Fruit fly (Drosophila melanogaster): ENCODE measurements around the gene CG4558.

The CG4558 gene

DNA sequence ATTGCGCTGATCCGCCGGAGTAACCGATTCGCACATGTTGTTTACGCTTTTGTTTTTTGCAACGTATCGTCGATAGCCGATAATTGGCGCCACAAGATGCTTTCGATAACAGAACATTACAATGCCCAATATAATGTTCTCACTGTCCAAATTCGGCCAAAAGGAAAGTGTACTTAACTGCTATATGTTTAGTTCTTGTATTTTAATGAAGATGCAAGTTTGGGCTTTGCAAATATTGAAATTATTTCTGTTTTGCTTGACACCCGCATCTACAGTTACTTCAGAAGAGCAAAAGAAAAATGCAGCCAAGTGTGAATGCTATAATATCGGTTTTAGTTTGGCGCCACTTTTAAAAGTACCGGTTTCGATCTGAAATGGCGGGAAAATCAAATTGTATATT lies 3.0 kb downstream of the CG4558 start (continued):
- TF ChIP-seq CG12155 (GFP tag; optimal IDR thresholded peaks at IDR 0.05), result peak; percentile 90
- TF ChIP-seq Bdp1 (GFP tag; optimal IDR thresholded peaks at IDR 0.05), result peak; percentile 81
- TF ChIP-seq da (GFP tag; optimal IDR thresholded peaks at IDR 0.05), result peak; percentile 68
- peak; percentile 91 for TF ChIP-seq pnt (GFP tag; optimal IDR thresholded peaks at IDR 0.05)
- TF ChIP-seq Jarid2 (GFP tag; optimal IDR thresholded peaks at IDR 0.05), result peak; percentile 54
- peak; percentile 83 for TF ChIP-seq nerfin-1 (tag; optimal IDR thresholded peaks at IDR 0.05)
- no peak for TF ChIP-seq inv (GFP tag; IDR thresholded peaks at IDR 0.05; ENCODE audit: partially characterized antibody)
- TF ChIP-seq fd102C (GFP tag; optimal IDR thresholded peaks at IDR 0.05), result no peak
- peak; percentile 55; the same call in 1 of the 2 replicates for TF ChIP-seq chm (GFP tag; IDR thresholded peaks at IDR 0.05)
- TF ChIP-seq CG18764 (GFP tag; optimal IDR thresholded peaks at IDR 0.05), result peak; percentile 84
- TF ChIP-seq CG4424 (GFP tag; optimal IDR thresholded peaks at IDR 0.05), result peak; percentile 90
- TF ChIP-seq org-1 (GFP tag; optimal IDR thresholded peaks at IDR 0.05), result peak; percentile 86
- peak; percentile 98 for TF ChIP-seq sens (GFP tag)
- TF ChIP-seq CG11093 (GFP tag; IDR thresholded peaks at IDR 0.05), result peak; percentile 85
- TF ChIP-seq Sox102F (GFP tag; optimal IDR thresholded peaks at IDR 0.05), result peak; percentile 91
- no peak for TF ChIP-seq hth (optimal IDR thresholded peaks at IDR 0.05)
- peak; percentile 74 for TF ChIP-seq abd-A (tag; optimal IDR thresholded peaks at IDR 0.05)
- TF ChIP-seq CG12391 (tag; optimal IDR thresholded peaks at IDR 0.05), result peak; percentile 92
- peak; percentile 96 for TF ChIP-seq E2f2 (GFP tag; IDR thresholded peaks at IDR 0.05)
- TF ChIP-seq bowl (GFP tag; IDR thresholded peaks at IDR 0.05), result peak; percentile 12; the same call in 1 of the 2 replicates
- no peak; the same call in 1 of the 2 replicates for TF ChIP-seq amos (GFP tag; IDR thresholded peaks at IDR 0.05; ENCODE audit: partially characterized antibody)
- peak; percentile 90 for TF ChIP-seq CG17328 (GFP tag; IDR thresholded peaks at IDR 0.05)
- peak; percentile 92 for TF ChIP-seq ems (GFP tag; optimal IDR thresholded peaks at IDR 0.05)
- peak; percentile 96 for TF ChIP-seq ssp (GFP tag; IDR thresholded peaks at IDR 0.05)
- peak; percentile 80 for TF ChIP-seq ttk (GFP tag; IDR thresholded peaks at IDR 0.05)
- peak; percentile 82 for TF ChIP-seq croc (GFP tag; conservative IDR thresholded peaks at IDR 0.05)
- no peak for TF ChIP-seq Lpt (GFP tag; optimal IDR thresholded peaks at IDR 0.05)
- TF ChIP-seq CG30431 (GFP tag; optimal IDR thresholded peaks at IDR 0.05), result peak; percentile 85
- peak; percentile 69 for TF ChIP-seq tup (GFP tag; optimal IDR thresholded peaks at IDR 0.05)
- TF ChIP-seq CG3065 (GFP tag; optimal IDR thresholded peaks at IDR 0.05), result peak; percentile 62
- TF ChIP-seq cad (GFP tag; optimal IDR thresholded peaks at IDR 0.05), result no peak
- peak; percentile 91 for TF ChIP-seq CG6689 (GFP tag; IDR thresholded peaks at IDR 0.05)
- peak; percentile 85 for TF ChIP-seq Sox100B (GFP tag; optimal IDR thresholded peaks at IDR 0.05)
- no peak for TF ChIP-seq Gsc (GFP tag; IDR thresholded peaks at IDR 0.05)
- TF ChIP-seq hb (GFP tag; IDR thresholded peaks at IDR 0.05; ENCODE audit: partially characterized antibody), result no peak
- peak; percentile 71 for TF ChIP-seq CG8290 (GFP tag; optimal IDR thresholded peaks at IDR 0.05)
- TF ChIP-seq CG8290 (tag; optimal IDR thresholded peaks at IDR 0.05), result peak; percentile 37 to 96
- TF ChIP-seq NK7.1 (GFP tag; optimal IDR thresholded peaks at IDR 0.05), result peak; percentile 78
- TF ChIP-seq CG3726 (GFP tag; IDR thresholded peaks at IDR 0.05), result peak; percentile 80
- TF ChIP-seq HLH3B (GFP tag; IDR thresholded peaks at IDR 0.05), result peak; percentile 83
- peak; percentile 84 for TF ChIP-seq CG14050 (GFP tag; IDR thresholded peaks at IDR 0.05)
- TF ChIP-seq stc (GFP tag; IDR thresholded peaks at IDR 0.05), result peak; percentile 80
- TF ChIP-seq esg (GFP tag; conservative IDR thresholded peaks at IDR 0.05), result peak; percentile 83
- TF ChIP-seq fu2 (GFP tag; optimal IDR thresholded peaks at IDR 0.05), result peak; percentile 89
- peak; percentile 72 for TF ChIP-seq wek (GFP tag; optimal IDR thresholded peaks at IDR 0.05)
- peak; percentile 73 for TF ChIP-seq CG3995 (GFP tag; optimal IDR thresholded peaks at IDR 0.05)
- peak; percentile 70 for TF ChIP-seq ATbp (GFP tag; optimal IDR thresholded peaks at IDR 0.05)
- peak; percentile 41 for TF ChIP-seq pfk (GFP tag; optimal IDR thresholded peaks at IDR 0.05)
- peak; percentile 36 for TF ChIP-seq cas (GFP tag; IDR thresholded peaks at IDR 0.05)
- TF ChIP-seq MBD-R2 (GFP tag; IDR thresholded peaks at IDR 0.05), result peak; percentile 80; the same call in 1 of the 2 replicates
- peak; percentile 90 for TF ChIP-seq eyg (GFP tag; optimal IDR thresholded peaks at IDR 0.05)
- TF ChIP-seq tna (GFP tag; IDR thresholded peaks at IDR 0.05; ENCODE audit: partially characterized antibody), result no peak; the same call in 1 of the 2 replicates
- TF ChIP-seq Gug (GFP tag; IDR thresholded peaks at IDR 0.05), result peak; percentile 79

All from whole organism, embryonic.